Fruit fly (Drosophila melanogaster): ENCODE results near the gene CG12728.
A peak's percentile ranks its signal among the peaks of the same experiment; 100 is the strongest.

Gene CG12728

dm6 chrX:5965517-5966397 is 23.4 kb downstream of the CG12728 start, which contains the start of gene Grip (continued):
- TF ChIP-seq dl (GFP tag; optimal IDR thresholded peaks at IDR 0.05; ENCODE audit: insufficient read depth in 1 of 2, partially characterized antibody in 2 of 2), result peak; percentile 53 to 63
- TF ChIP-seq Vsx2 (GFP tag; optimal IDR thresholded peaks at IDR 0.05; ENCODE audit: partially characterized antibody), result no peak
- TF ChIP-seq h (GFP tag; optimal IDR thresholded peaks at IDR 0.05), result peak; percentile 5
- TF ChIP-seq Mio (GFP tag; optimal IDR thresholded peaks at IDR 0.05), result no peak
- TF ChIP-seq pan (optimal IDR thresholded peaks at IDR 0.05), result no peak
- TF ChIP-seq Dfd (GFP tag; optimal IDR thresholded peaks at IDR 0.05), result no peak
- TF ChIP-seq ey (GFP tag; optimal IDR thresholded peaks at IDR 0.05), result no peak
- peak; percentile 22 for TF ChIP-seq Jra (GFP tag; optimal IDR thresholded peaks at IDR 0.05)
- TF ChIP-seq Myc (optimal IDR thresholded peaks at IDR 0.05), result no peak
- TF ChIP-seq sage (GFP tag; optimal IDR thresholded peaks at IDR 0.05), result no peak
- TF ChIP-seq psq (GFP tag; optimal IDR thresholded peaks at IDR 0.05), result peak; percentile 27
- no peak for TF ChIP-seq lola (GFP tag; optimal IDR thresholded peaks at IDR 0.05)
- TF ChIP-seq OdsH (GFP tag; optimal IDR thresholded peaks at IDR 0.05), result no peak

- peak; percentile 7 for TF ChIP-seq h (GFP tag; optimal IDR thresholded peaks at IDR 0.05)
- TF ChIP-seq rgr (GFP tag; optimal IDR thresholded peaks at IDR 0.05), result no peak
- peak; percentile 26 for TF ChIP-seq fru (GFP tag; optimal IDR thresholded peaks at IDR 0.05)
- peak in 1 of 2 experiments; percentile 8 for TF ChIP-seq foxo (GFP tag; optimal IDR thresholded peaks at IDR 0.05)
- TF ChIP-seq lola (GFP tag; optimal IDR thresholded peaks at IDR 0.05), result no peak
- no peak for TF ChIP-seq Vsx2 (GFP tag; optimal IDR thresholded peaks at IDR 0.05; ENCODE audit: partially characterized antibody)
Observed at dm6 chrX:5968094-5968723, 25.8 kb downstream of the CG12728 start.

dm6 chrX:5969860-5970665 is 27.7 kb downstream of the CG12728 start:
- TF ChIP-seq lola (GFP tag; optimal IDR thresholded peaks at IDR 0.05) (no peak), Hnf4 (GFP tag; optimal IDR thresholded peaks at IDR 0.05) (no peak), N (GFP tag; optimal IDR thresholded peaks at IDR 0.05) (no peak), Hr83 (GFP tag; optimal IDR thresholded peaks at IDR 0.05; ENCODE audit: poor library complexity, severe bottlenecking) (no peak), dmrt93B (GFP tag; optimal IDR thresholded peaks at IDR 0.05) (no peak), Vsx2 (GFP tag; optimal IDR thresholded peaks at IDR 0.05; ENCODE audit: partially characterized antibody) (no peak), HLH106 (tag; optimal IDR thresholded peaks at IDR 0.05) (peak; percentile 44), Abd-B (GFP tag; optimal IDR thresholded peaks at IDR 0.05) (no peak), pan (optimal IDR thresholded peaks at IDR 0.05) (no peak), OdsH (GFP tag; optimal IDR thresholded peaks at IDR 0.05) (no peak), fru (GFP tag; optimal IDR thresholded peaks at IDR 0.05) (peak; percentile 25), Rel (GFP tag; optimal IDR thresholded peaks at IDR 0.05) (no peak), Rel (tag; optimal IDR thresholded peaks at IDR 0.05) (no peak), dl (GFP tag; optimal IDR thresholded peaks at IDR 0.05; ENCODE audit: insufficient read depth in 1 of 2, partially characterized antibody in 2 of 2) (no peak), Hr78 (GFP tag; optimal IDR thresholded peaks at IDR 0.05) (no peak), CG32264 (GFP tag; optimal IDR thresholded peaks at IDR 0.05) (no peak), rgr (GFP tag; optimal IDR thresholded peaks at IDR 0.05) (no peak), Sp1 (GFP tag; optimal IDR thresholded peaks at IDR 0.05) (peak; percentile 32), ey (GFP tag; optimal IDR thresholded peaks at IDR 0.05) (no peak), sv (GFP tag; optimal IDR thresholded peaks at IDR 0.05) (peak; percentile 11), br (GFP tag; optimal IDR thresholded peaks at IDR 0.05) (no peak), foxo (GFP tag; optimal IDR thresholded peaks at IDR 0.05) (peak in 1 of 2 experiments; percentile 38), CrebA (GFP tag; optimal IDR thresholded peaks at IDR 0.05; ENCODE audit: borderline replicate concordance) (no peak), woc (GFP tag; optimal IDR thresholded peaks at IDR 0.05) (no peak), usp (GFP tag; optimal IDR thresholded peaks at IDR 0.05) (no peak), h (GFP tag; optimal IDR thresholded peaks at IDR 0.05) (peak; percentile 23), psq (GFP tag; optimal IDR thresholded peaks at IDR 0.05) (peak; percentile 23), jim (GFP tag; optimal IDR thresholded peaks at IDR 0.05) (no peak), Dif (GFP tag; optimal IDR thresholded peaks at IDR 0.05; ENCODE audit: partially characterized antibody) (no peak), tai (GFP tag; optimal IDR thresholded peaks at IDR 0.05) (no peak), Dfd (GFP tag; optimal IDR thresholded peaks at IDR 0.05) (no peak)
